Worm (Caenorhabditis elegans): ENCODE measurements around the gene acl-3.

The acl-3 gene

DNA sequence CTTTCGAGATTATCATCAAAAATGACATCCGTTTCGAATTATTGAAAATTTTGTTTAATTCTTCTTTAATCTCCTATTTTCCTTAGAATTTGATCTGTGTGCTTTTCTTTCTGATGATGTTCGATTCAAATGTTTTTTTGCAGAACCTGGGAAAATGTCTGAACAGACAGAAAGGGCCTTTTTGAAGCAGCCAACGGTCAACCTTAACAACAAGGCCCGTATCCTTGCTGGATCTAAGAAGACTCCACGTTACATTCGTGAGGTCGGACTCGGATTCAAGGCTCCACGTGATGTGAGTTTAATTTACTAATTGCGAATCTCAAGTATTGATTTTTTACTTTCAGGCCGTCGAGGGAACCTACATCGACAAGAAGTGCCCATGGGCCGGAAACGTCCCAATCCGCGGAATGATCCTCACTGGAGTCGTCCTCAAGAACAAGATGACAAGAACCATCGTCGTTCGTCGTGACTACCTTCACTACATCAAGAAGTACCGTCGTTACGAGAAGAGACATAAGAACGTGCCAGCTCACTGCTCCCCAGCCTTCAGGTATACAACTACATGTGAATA, 49.2 kb downstream of the acl-3 start, which contains the start of gene rps-11:
Gene rps-11 (plus strand): TSS at position 144 of the 571 bp plus-strand sequence.
- TF ChIP-seq aha-1 (tag) (peak; percentile 92), egl-43 (GFP tag; IDR thresholded peaks at IDR 0.05) (0 out of 2 replicates have a peak, but pooled peaks have one; percentile 6), zip-11 (GFP tag; IDR thresholded peaks at IDR 0.05) (no peak), attf-4 (tag; optimal IDR thresholded peaks at IDR 0.05) (no peak), lsy-2 (tag; optimal IDR thresholded peaks at IDR 0.05) (no peak), mdt-29 (GFP tag; IDR thresholded peaks at IDR 0.05) (no peak), ceh-28 (tag; optimal IDR thresholded peaks at IDR 0.05) (no peak), daf-16 (GFP tag; optimal IDR thresholded peaks at IDR 0.05) (no peak), daf-16 (tag; optimal IDR thresholded peaks at IDR 0.05) (no peak)

ce11 chrIV:11601721-11602405, 50.0 kb downstream of the acl-3 start:
- TF ChIP-seq nhr-76 (tag; optimal IDR thresholded peaks at IDR 0.05): no peak
- TF ChIP-seq lin-15B (tag; optimal IDR thresholded peaks at IDR 0.05): no peak
- peak; percentile 70 for TF ChIP-seq mep-1 (tag; optimal IDR thresholded peaks at IDR 0.05)
- no peak for TF ChIP-seq F26F4.8 (GFP tag; conservative IDR thresholded peaks at IDR 0.05)
- no peak for TF ChIP-seq madf-5 (GFP tag; IDR thresholded peaks at IDR 0.05)
- TF ChIP-seq zip-11 (GFP tag; IDR thresholded peaks at IDR 0.05): no peak
- TF ChIP-seq F44E2.7 (GFP tag; IDR thresholded peaks at IDR 0.05): no peak
- TF ChIP-seq vab-7 (GFP tag; IDR thresholded peaks at IDR 0.05): no peak
- peak; percentile 70 for TF ChIP-seq rbr-2 (tag; optimal IDR thresholded peaks at IDR 0.05)
- TF ChIP-seq dve-1 (tag; optimal IDR thresholded peaks at IDR 0.05; ENCODE audit: insufficient read depth): peak; percentile 80
- no peak for TF ChIP-seq nhr-111 (GFP tag; optimal IDR thresholded peaks at IDR 0.05)
- TF ChIP-seq nhr-102 (tag; optimal IDR thresholded peaks at IDR 0.05): peak; percentile 54
- TF ChIP-seq tag-97 (GFP tag; IDR thresholded peaks at IDR 0.05): no peak
- peak; percentile 52; the same call in 1 of the 2 replicates for TF ChIP-seq ceh-44 (GFP tag; IDR thresholded peaks at IDR 0.05)
- TF ChIP-seq spr-1 (tag; optimal IDR thresholded peaks at IDR 0.05): peak; percentile 54
- peak; percentile 67 for TF ChIP-seq lin-13 (GFP tag; optimal IDR thresholded peaks at IDR 0.05)
- peak; percentile 89 for TF ChIP-seq aha-1 (tag)
- 0 out of 2 replicates have a peak, but pooled peaks have one; percentile 33 for TF ChIP-seq zfp-3 (GFP tag; conservative IDR thresholded peaks at IDR 0.05)
- TF ChIP-seq dpl-1 (GFP tag; optimal IDR thresholded peaks at IDR 0.05): peak; percentile 63
- peak; percentile 44; the same call in 1 of the 2 replicates for TF ChIP-seq snpc-1.2 (GFP tag; IDR thresholded peaks at IDR 0.05)
- no peak for TF ChIP-seq ceh-32 (tag; optimal IDR thresholded peaks at IDR 0.05; ENCODE audit: poor library complexity)
- peak; percentile 14 for TF ChIP-seq ama-1 (optimal IDR thresholded peaks at IDR 0.05)
- TF ChIP-seq gei-8 (GFP tag; optimal IDR thresholded peaks at IDR 0.05): no peak
- peak; percentile 42 for TF ChIP-seq sdz-12 (GFP tag; optimal IDR thresholded peaks at IDR 0.05)
- no peak for TF ChIP-seq lin-1 (GFP tag; IDR thresholded peaks at IDR 0.05)
- no peak for TF ChIP-seq ceh-20 (GFP tag; IDR thresholded peaks at IDR 0.05)
- no peak for TF ChIP-seq jun-1 (tag; optimal IDR thresholded peaks at IDR 0.05)
- peak; percentile 9; the same call in 1 of the 2 replicates for TF ChIP-seq set-16 (GFP tag; IDR thresholded peaks at IDR 0.05)
- TF ChIP-seq nhr-11 (tag; optimal IDR thresholded peaks at IDR 0.05): peak; percentile 24
- TF ChIP-seq hlh-11 (tag; optimal IDR thresholded peaks at IDR 0.05): peak; percentile 46
- 0 out of 2 replicates have a peak, but pooled peaks have one; percentile 30 for TF ChIP-seq ctbp-1 (GFP tag; IDR thresholded peaks at IDR 0.05)
- TF ChIP-seq saeg-2 (GFP tag; IDR thresholded peaks at IDR 0.05): no peak
- TF ChIP-seq daf-19 (GFP tag; conservative IDR thresholded peaks at IDR 0.05): no peak
- peak; percentile 48 for TF ChIP-seq hlh-30 (tag; optimal IDR thresholded peaks at IDR 0.05; ENCODE audit: insufficient read depth)
- no peak for TF ChIP-seq daf-16 (GFP tag; optimal IDR thresholded peaks at IDR 0.05)
- TF ChIP-seq daf-16 (tag; optimal IDR thresholded peaks at IDR 0.05): peak; percentile 28
- TF ChIP-seq R02D3.7 (tag; optimal IDR thresholded peaks at IDR 0.05): no peak
- TF ChIP-seq aly-2 (tag; optimal IDR thresholded peaks at IDR 0.05): no peak
- no peak for TF ChIP-seq tra-1 (GFP tag; IDR thresholded peaks at IDR 0.05)
- TF ChIP-seq hmg-1.1 (GFP tag; IDR thresholded peaks at IDR 0.05): peak; percentile 58
- 0 out of 2 replicates have a peak, but pooled peaks have one; percentile 22 for TF ChIP-seq egl-43 (GFP tag; IDR thresholded peaks at IDR 0.05)
- TF ChIP-seq ces-1 (GFP tag; optimal IDR thresholded peaks at IDR 0.05): no peak
- TF ChIP-seq nhr-28 (tag; optimal IDR thresholded peaks at IDR 0.05): peak; percentile 31

Data from whole organism, L4 larva.